Fruit fly (Drosophila melanogaster): ENCODE data around the gene S-Lap1.

S-Lap1 gene

DNA sequence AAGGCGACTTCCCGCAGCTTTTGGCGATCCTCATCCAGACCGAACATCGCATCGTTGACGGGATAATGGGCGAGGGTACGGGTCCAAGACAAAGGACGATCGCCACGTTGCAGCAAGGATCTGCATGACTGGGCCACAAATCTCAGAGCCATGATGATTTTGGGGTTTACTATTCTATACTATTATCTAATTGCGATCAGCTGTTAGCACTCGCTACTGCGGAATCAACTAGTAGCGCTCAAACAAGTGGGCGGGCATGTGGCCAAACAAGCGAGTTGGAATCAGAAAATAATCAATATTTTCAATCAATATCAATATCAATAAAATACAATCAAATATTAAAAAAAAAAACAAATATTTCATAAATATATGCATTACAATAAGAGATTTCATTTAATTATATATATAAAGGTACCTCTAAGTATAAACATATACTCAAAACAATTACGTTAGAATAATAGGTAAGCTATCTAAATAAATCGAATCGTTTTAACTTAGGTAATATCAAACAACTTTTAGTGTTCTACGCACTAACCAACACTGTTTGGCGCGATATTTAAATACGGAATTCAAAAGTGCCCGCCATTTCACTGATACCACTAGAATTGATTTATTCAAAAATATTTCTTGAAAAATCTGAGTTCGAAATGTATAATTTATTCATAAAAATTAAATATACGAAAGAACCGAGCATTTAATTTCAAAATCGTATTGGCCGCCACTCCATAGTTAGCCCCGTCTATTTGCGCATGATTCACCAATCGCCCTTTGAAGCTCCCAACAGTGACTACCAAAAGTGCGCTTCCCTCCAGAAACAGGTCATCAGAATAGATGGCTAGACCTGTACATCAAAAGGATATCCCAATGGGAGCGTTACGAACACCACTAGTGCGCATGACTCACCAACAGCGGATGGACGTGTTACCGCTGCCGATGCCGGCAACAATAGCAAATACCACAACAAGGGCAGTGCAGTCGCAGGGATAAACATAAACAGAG, 40.9 kb upstream of the S-Lap1 start, which contains the start of the genes CG6638 and CG43078 (continued):
- TF ChIP-seq trem (tag; optimal IDR thresholded peaks at IDR 0.05): no peak
- peak; percentile 27 for TF ChIP-seq nmo (GFP tag; optimal IDR thresholded peaks at IDR 0.05)
- TF ChIP-seq Doc2 (GFP tag; IDR thresholded peaks at IDR 0.05): no peak
- peak; percentile 38 for TF ChIP-seq lilli (GFP tag; optimal IDR thresholded peaks at IDR 0.05)
- TF ChIP-seq sc (optimal IDR thresholded peaks at IDR 0.05): no peak
- TF ChIP-seq sc (GFP tag; optimal IDR thresholded peaks at IDR 0.05): no peak
- no peak for TF ChIP-seq gt (GFP tag; IDR thresholded peaks at IDR 0.05)
- TF ChIP-seq tin (GFP tag; optimal IDR thresholded peaks at IDR 0.05): peak; percentile 4

DNA sequence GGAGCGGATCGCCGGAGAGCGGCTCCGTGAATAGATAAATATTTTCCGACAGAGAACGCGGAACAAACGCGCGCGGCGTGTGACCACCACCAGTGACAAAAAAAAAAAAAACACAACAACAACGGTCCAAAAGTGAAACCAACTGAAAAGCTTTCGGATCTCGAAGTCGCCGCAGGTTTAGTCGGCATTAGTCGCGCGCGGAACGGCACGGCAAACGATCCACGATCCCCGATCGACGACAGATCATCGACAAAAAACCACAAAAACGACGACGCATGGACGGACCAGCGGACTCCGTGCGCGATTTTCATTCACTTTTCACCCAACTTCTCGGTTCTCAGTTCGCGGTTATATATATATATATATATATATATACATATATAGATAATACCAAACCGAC, 38.6 kb upstream of the S-Lap1 start:
- peak; percentile 56; the same call in 1 of the 2 replicates for TF ChIP-seq Adf1 (GFP tag; IDR thresholded peaks at IDR 0.05)
- no peak for TF ChIP-seq tx (GFP tag; optimal IDR thresholded peaks at IDR 0.05)
- no peak for TF ChIP-seq CG6791 (GFP tag; IDR thresholded peaks at IDR 0.05; ENCODE audit: partially characterized antibody)
- 0 out of 2 replicates have a peak, but pooled peaks have one; percentile 18 for TF ChIP-seq sob (GFP tag; IDR thresholded peaks at IDR 0.05)
- no peak for TF ChIP-seq sna (GFP tag; IDR thresholded peaks at IDR 0.05; ENCODE audit: partially characterized antibody)
- TF ChIP-seq amos (GFP tag; IDR thresholded peaks at IDR 0.05; ENCODE audit: partially characterized antibody): peak; percentile 22; the same call in 1 of the 2 replicates
- peak; percentile 10 for TF ChIP-seq Hey (tag; optimal IDR thresholded peaks at IDR 0.05)
- peak; percentile 6 for TF ChIP-seq Hmr (GFP tag; optimal IDR thresholded peaks at IDR 0.05)
- peak; percentile 16; the same call in 1 of the 2 replicates for TF ChIP-seq E2f2 (GFP tag; IDR thresholded peaks at IDR 0.05)
- peak; percentile 30 for TF ChIP-seq Jarid2 (GFP tag; optimal IDR thresholded peaks at IDR 0.05)
- TF ChIP-seq sug (tag; optimal IDR thresholded peaks at IDR 0.05): peak; percentile 16
- TF ChIP-seq lab (GFP tag; optimal IDR thresholded peaks at IDR 0.05): peak; percentile 49
- 0 out of 3 replicates have a peak, but pooled peaks have one; percentile 36 for TF ChIP-seq ci (GFP tag; IDR thresholded peaks at IDR 0.05)
- TF ChIP-seq CG10543 (GFP tag; optimal IDR thresholded peaks at IDR 0.05): peak; percentile 62
- TF ChIP-seq Mes4 (GFP tag; optimal IDR thresholded peaks at IDR 0.05): no peak
- 0 out of 2 replicates have a peak, but pooled peaks have one; percentile 38 for TF ChIP-seq Rfx (GFP tag; IDR thresholded peaks at IDR 0.05)
- TF ChIP-seq CG31224 (GFP tag; IDR thresholded peaks at IDR 0.05): 0 out of 2 replicates have a peak, but pooled peaks have one; percentile 6
- TF ChIP-seq hkb (optimal IDR thresholded peaks at IDR 0.05): no peak
- 0 out of 2 replicates have a peak, but pooled peaks have one; percentile 25 for TF ChIP-seq hkb (GFP tag; IDR thresholded peaks at IDR 0.05)
- TF ChIP-seq Mad (GFP tag; optimal IDR thresholded peaks at IDR 0.05): no peak
- TF ChIP-seq sqz (GFP tag; optimal IDR thresholded peaks at IDR 0.05): peak; percentile 15
- TF ChIP-seq Med (GFP tag): peak; percentile 62
- TF ChIP-seq chinmo (GFP tag; IDR thresholded peaks at IDR 0.05; ENCODE audit: partially characterized antibody): peak; percentile 66; the same call in 2 of the 4 replicates
- TF ChIP-seq Chrac-16 (GFP tag; optimal IDR thresholded peaks at IDR 0.05): no peak
- no peak for TF ChIP-seq CG31365 (tag; optimal IDR thresholded peaks at IDR 0.05)
- no peak for TF ChIP-seq CG14860 (GFP tag; IDR thresholded peaks at IDR 0.05; ENCODE audit: partially characterized antibody)
- TF ChIP-seq Dad (GFP tag; optimal IDR thresholded peaks at IDR 0.05): no peak
- no peak for TF ChIP-seq CG4730 (GFP tag; IDR thresholded peaks at IDR 0.05)
- no peak for TF ChIP-seq ems (GFP tag; optimal IDR thresholded peaks at IDR 0.05)
- TF ChIP-seq CG13624 (GFP tag; optimal IDR thresholded peaks at IDR 0.05): no peak
- no peak for TF ChIP-seq gcm2 (GFP tag; optimal IDR thresholded peaks at IDR 0.05)
- TF ChIP-seq CG12155 (GFP tag; optimal IDR thresholded peaks at IDR 0.05): no peak
- TF ChIP-seq hb (GFP tag; IDR thresholded peaks at IDR 0.05; ENCODE audit: partially characterized antibody): no peak
- TF ChIP-seq chm (GFP tag; IDR thresholded peaks at IDR 0.05): peak; percentile 39; the same call in 1 of the 2 replicates
- no peak for TF ChIP-seq sc (optimal IDR thresholded peaks at IDR 0.05)
- TF ChIP-seq sc (GFP tag; optimal IDR thresholded peaks at IDR 0.05): no peak
- TF ChIP-seq sd (tag; optimal IDR thresholded peaks at IDR 0.05): peak; percentile 33
- TF ChIP-seq dati (GFP tag; IDR thresholded peaks at IDR 0.05): no peak
- TF ChIP-seq Drgx (GFP tag; IDR thresholded peaks at IDR 0.05): 0 out of 2 replicates have a peak, but pooled peaks have one; percentile 11
- TF ChIP-seq CG13894 (tag; optimal IDR thresholded peaks at IDR 0.05): peak; percentile 16
- TF ChIP-seq crol (GFP tag; IDR thresholded peaks at IDR 0.05): no peak

Measured in whole organism, embryonic.